Worm (Caenorhabditis elegans) whole organism, L2 larva: ENCODE data around the gene fbxa-143.

Experiments used
- ZK546.5 ChIP-seq: sonication (generic microtip); optimal IDR thresholded peaks from 2 replicates; lab custom pipeline; 2017; ENCODE audit warnings: missing biosample characterization, missing genetic modification characterization
- ama-1 ChIP-seq: fragments of 150-350 bp; optimal IDR thresholded peaks from 2 replicates; lab custom pipeline; 2018; ENCODE audit warnings: inconsistent platforms
- lin-13 ChIP-seq: fragments of 150-350 bp; optimal IDR thresholded peaks from 2 replicates; lab custom pipeline; 2014; ENCODE audit warnings: missing biosample characterization, missing genetic modification reagents, missing genetic modification characterization
- mdl-1 ChIP-seq, 2 experiments: fragments of 150-350 bp in 1 of 2; sonication (generic microtip) in 1 of 2; optimal IDR thresholded peaks; 2 replicates each; lab custom pipeline; 2017; ENCODE audit warnings: missing biosample characterization in 2 of 2, missing genetic modification characterization in 2 of 2
- nhr-6 ChIP-seq: fragments of 150-350 bp; optimal IDR thresholded peaks from 2 replicates; lab custom pipeline; 2014; ENCODE audit warnings: missing biosample characterization, missing genetic modification characterization
- skn-1 ChIP-seq: sonication (generic microtip); optimal IDR thresholded peaks from 2 replicates; lab custom pipeline; 2017; ENCODE audit warnings: missing biosample characterization, missing genetic modification characterization

DNA sequence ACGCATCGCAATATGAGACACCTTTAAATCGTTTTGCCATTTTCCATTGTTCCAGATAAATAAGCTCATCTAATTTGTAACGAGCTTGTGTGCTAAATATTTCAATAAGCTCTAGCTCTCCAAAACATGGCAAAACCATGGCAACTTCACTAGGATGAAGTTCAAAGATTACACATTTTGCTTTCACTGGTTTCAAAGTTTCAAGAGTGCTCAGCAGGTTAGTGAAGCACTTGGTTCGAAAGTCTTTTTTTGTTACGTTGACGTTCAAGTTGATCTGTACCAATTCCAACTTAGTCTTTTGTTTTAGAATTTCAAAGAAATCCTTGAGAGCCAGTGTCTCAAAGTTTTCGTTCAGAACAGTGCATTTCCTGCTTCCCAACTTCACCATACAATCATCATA, 15.1 kb upstream of the fbxa-143 start, which contains the start of gene fbxa-18:
- TF ChIP-seq lin-13 (GFP tag; lab: Kevin White, UChicago) = no peak
- no peak for TF ChIP-seq ZK546.5 (tag; lab: Kevin White, UChicago)
- TF ChIP-seq nhr-6 (tag; lab: Kevin White, UChicago) = no peak
- TF ChIP-seq mdl-1 (tag; optimal IDR thresholded peaks at IDR 0.05; lab: Kevin White, UChicago) = no peak
- no peak for TF ChIP-seq skn-1 (tag; lab: Kevin White, UChicago)
- no peak for TF ChIP-seq ama-1 (lab: Kevin White, UChicago)
